Worm (Caenorhabditis elegans): ENCODE data around the gene F38B6.7.
A peak's percentile ranks its signal among the peaks of the same experiment; 100 is the strongest.

F38B6.7 gene

ce11 chrX:6742011-6742683 is 44.0 kb upstream of the F38B6.7 start, which contains the start of gene mdl-1 (continued):
- TF ChIP-seq jun-1 (tag; optimal IDR thresholded peaks at IDR 0.05) (peak; percentile 52), nhr-237 (tag; optimal IDR thresholded peaks at IDR 0.05) (peak; percentile 16), snpc-4 (tag; optimal IDR thresholded peaks at IDR 0.05) (no peak), lin-13 (GFP tag; optimal IDR thresholded peaks at IDR 0.05) (peak; percentile 82), ZK546.5 (tag; optimal IDR thresholded peaks at IDR 0.05) (no peak), daf-19 (GFP tag; conservative IDR thresholded peaks at IDR 0.05) (peak; percentile 73; the same call in 1 of the 2 replicates), hif-1 (tag; optimal IDR thresholded peaks at IDR 0.05) (peak; percentile 37 to 95), F44E2.7 (GFP tag; IDR thresholded peaks at IDR 0.05) (no peak), ceh-32 (tag; optimal IDR thresholded peaks at IDR 0.05; ENCODE audit: poor library complexity) (peak; percentile 43), nhr-28 (tag; optimal IDR thresholded peaks at IDR 0.05) (peak; percentile 78), mdt-29 (GFP tag; IDR thresholded peaks at IDR 0.05) (peak; percentile 90), duxl-1 (tag; optimal IDR thresholded peaks at IDR 0.05; ENCODE audit: poor library complexity) (no peak), nhr-42 (GFP tag; IDR thresholded peaks at IDR 0.05) (peak; percentile 85), php-3 (GFP tag; IDR thresholded peaks at IDR 0.05) (peak; percentile 64; the same call in 1 of the 2 replicates), nhr-111 (GFP tag; optimal IDR thresholded peaks at IDR 0.05) (no peak), unc-130 (GFP tag; optimal IDR thresholded peaks at IDR 0.05) (no peak), hlh-11 (tag; optimal IDR thresholded peaks at IDR 0.05) (peak; percentile 98), ceh-28 (tag; optimal IDR thresholded peaks at IDR 0.05) (no peak), lin-1 (GFP tag; IDR thresholded peaks at IDR 0.05) (peak; percentile 73), hmg-1.1 (GFP tag; IDR thresholded peaks at IDR 0.05) (peak; percentile 90), madf-5 (GFP tag; IDR thresholded peaks at IDR 0.05) (0 out of 4 replicates have a peak, but pooled peaks of 1 of the 2 experiments have one; percentile 45), Y48G9A.11 (GFP tag; IDR thresholded peaks at IDR 0.05) (no peak), attf-4 (tag; optimal IDR thresholded peaks at IDR 0.05) (peak; percentile 35), lin-15B (tag; optimal IDR thresholded peaks at IDR 0.05) (no peak), daf-16 (GFP tag; optimal IDR thresholded peaks at IDR 0.05) (peak; percentile 15 to 68), daf-16 (tag; optimal IDR thresholded peaks at IDR 0.05) (peak; percentile 86), dmd-6 (GFP tag; IDR thresholded peaks at IDR 0.05) (peak; percentile 99), rbr-2 (tag; optimal IDR thresholded peaks at IDR 0.05) (peak; percentile 87), nhr-6 (tag; optimal IDR thresholded peaks at IDR 0.05) (peak; percentile 92), F26F4.8 (GFP tag; conservative IDR thresholded peaks at IDR 0.05) (no peak), sdz-12 (GFP tag; optimal IDR thresholded peaks at IDR 0.05) (no peak), Y75B8A.6 (GFP tag; IDR thresholded peaks at IDR 0.05) (no peak), tra-1 (GFP tag; IDR thresholded peaks at IDR 0.05) (peak; percentile 97), daf-12 (tag; optimal IDR thresholded peaks at IDR 0.05) (no peak), dpl-1 (GFP tag; optimal IDR thresholded peaks at IDR 0.05) (peak; percentile 43), ceh-82 (tag; optimal IDR thresholded peaks at IDR 0.05) (no peak), nhr-25 (tag; optimal IDR thresholded peaks at IDR 0.05; ENCODE audit: borderline replicate concordance, insufficient read depth) (peak; percentile 96), snpc-1.2 (GFP tag; IDR thresholded peaks at IDR 0.05) (0 out of 2 replicates have a peak, but pooled peaks have one; percentile 16), pha-4 (GFP tag; IDR thresholded peaks at IDR 0.05) (peak; percentile 93), pha-4 (tag; optimal IDR thresholded peaks at IDR 0.05) (no peak), nhr-11 (tag; optimal IDR thresholded peaks at IDR 0.05) (peak; percentile 92), lsy-2 (tag; optimal IDR thresholded peaks at IDR 0.05) (peak; percentile 54 to 81), lim-7 (GFP tag; IDR thresholded peaks at IDR 0.05) (peak; percentile 27; the same call in 1 of the 2 replicates), set-16 (GFP tag; IDR thresholded peaks at IDR 0.05) (peak; percentile 98), ama-1 (optimal IDR thresholded peaks at IDR 0.05) (peak; percentile 96), nhr-102 (tag; optimal IDR thresholded peaks at IDR 0.05) (peak; percentile 89), F10B5.3 (tag; optimal IDR thresholded peaks at IDR 0.05) (no peak), dve-1 (tag; optimal IDR thresholded peaks at IDR 0.05; ENCODE audit: insufficient read depth) (peak; percentile 87), madf-9 (GFP tag; conservative IDR thresholded peaks at IDR 0.05) (peak; percentile 67)

Measured in whole organism, L4 larva.